Worm (Caenorhabditis elegans) whole organism, mixed stage, embryonic: ENCODE measurements around the gene mtp-18.

Source experiments
- M03D4.4 ChIP-seq: sonication (generic microtip); optimal IDR thresholded peaks from 2 replicates; lab custom pipeline; 2017; ENCODE audit warnings: mild to moderate bottlenecking, missing genetic modification characterization, missing compliant biosample characterization
- bed-3 ChIP-seq: fragments of 200-800 bp; sonication (Bioruptor generic); optimal IDR thresholded peaks from 3 replicates; lab custom pipeline; 2018; ENCODE audit warnings: mild to moderate bottlenecking, missing genetic modification characterization, moderate library complexity, missing compliant biosample characterization
- blmp-1 ChIP-seq: fragments of 150-350 bp; optimal IDR thresholded peaks from 2 replicates; lab custom pipeline; 2014; ENCODE audit warnings: missing biosample characterization, missing genetic modification characterization
- ceh-39 ChIP-seq: fragments of 150-350 bp; optimal IDR thresholded peaks from 2 replicates; lab custom pipeline; 2014; ENCODE audit warnings: missing biosample characterization, missing genetic modification characterization
- ceh-43 ChIP-seq: fragments of 200-800 bp; sonication (Bioruptor generic); optimal IDR thresholded peaks from 2 replicates; lab custom pipeline; 2018; ENCODE audit warnings: mild to moderate bottlenecking, missing genetic modification characterization, moderate library complexity, missing compliant biosample characterization
- ceh-83 ChIP-seq: fragments of 200-800 bp; sonication (Bioruptor generic); optimal IDR thresholded peaks from 2 replicates; lab custom pipeline; 2018; ENCODE audit warnings: mild to moderate bottlenecking, missing genetic modification characterization, missing compliant biosample characterization
- ces-1 ChIP-seq: fragments of 150-350 bp; optimal IDR thresholded peaks from 2 replicates; lab custom pipeline; 2014; ENCODE audit warnings: missing biosample characterization, missing genetic modification reagents, missing genetic modification characterization
- cnd-1 ChIP-seq: fragments of 200-800 bp; sonication (Bioruptor generic); optimal IDR thresholded peaks from 2 replicates; lab custom pipeline; 2018; ENCODE audit warnings: mild to moderate bottlenecking, missing genetic modification characterization, missing compliant biosample characterization
- drap-1 ChIP-seq: fragments of 200-800 bp; sonication (Bioruptor generic); optimal IDR thresholded peaks from 3 replicates; lab custom pipeline; 2018; ENCODE audit warnings: mild to moderate bottlenecking, missing genetic modification characterization, missing compliant biosample characterization
- elt-1 ChIP-seq: sonication (generic microtip); optimal IDR thresholded peaks from 2 replicates; lab custom pipeline; 2017; ENCODE audit warnings: missing genetic modification characterization, mild to moderate bottlenecking, missing compliant biosample characterization, antibody characterized with exemption, moderate library complexity, borderline replicate concordance; ENCODE audit not compliant: insufficient read depth
- flh-1 ChIP-seq: fragments of 200-800 bp; sonication (Bioruptor generic); optimal IDR thresholded peaks from 2 replicates; lab custom pipeline; 2018; ENCODE audit warnings: mild to moderate bottlenecking, missing genetic modification characterization, moderate library complexity, missing compliant biosample characterization
- ham-2 ChIP-seq: fragments of 200-800 bp; sonication (Bioruptor generic); optimal IDR thresholded peaks from 2 replicates; lab custom pipeline; 2018; ENCODE audit warnings: mild to moderate bottlenecking, missing genetic modification characterization, missing compliant biosample characterization
- lin-13 ChIP-seq: fragments of 150-350 bp; optimal IDR thresholded peaks from 2 replicates; lab custom pipeline; 2014; ENCODE audit warnings: missing biosample characterization, missing genetic modification characterization
- lin-32 ChIP-seq: fragments of 200-800 bp; sonication (Bioruptor generic); optimal IDR thresholded peaks from 2 replicates; lab custom pipeline; 2018; ENCODE audit warnings: mild to moderate bottlenecking, missing genetic modification characterization, missing compliant biosample characterization
- lsy-2 ChIP-seq: fragments of 150-350 bp; optimal IDR thresholded peaks from 2 replicates; lab custom pipeline; 2014; ENCODE audit warnings: missing biosample characterization, missing genetic modification characterization
- mab-5 ChIP-seq: fragments of 150-350 bp; optimal IDR thresholded peaks from 2 replicates; lab custom pipeline; 2014; ENCODE audit warnings: missing biosample characterization, missing genetic modification characterization
- mep-1 ChIP-seq: fragments of 150-350 bp; optimal IDR thresholded peaks from 2 replicates; lab custom pipeline; 2017; ENCODE audit warnings: missing biosample characterization, missing genetic modification reagents, missing genetic modification characterization, inconsistent platforms
- mls-2 ChIP-seq: sonication (generic microtip); optimal IDR thresholded peaks from 2 replicates; lab custom pipeline; 2016; ENCODE audit warnings: mild to moderate bottlenecking, missing genetic modification characterization, moderate library complexity, missing compliant biosample characterization
- nhr-2 ChIP-seq: fragments of 150-350 bp; optimal IDR thresholded peaks from 2 replicates; lab custom pipeline; 2014; ENCODE audit warnings: missing biosample characterization, missing genetic modification characterization
- nhr-237 ChIP-seq: fragments of 150-350 bp; optimal IDR thresholded peaks from 2 replicates; lab custom pipeline; 2014; ENCODE audit warnings: missing biosample characterization, missing genetic modification characterization
- nhr-28 ChIP-seq: fragments of 150-350 bp; optimal IDR thresholded peaks from 2 replicates; lab custom pipeline; 2014; ENCODE audit warnings: missing biosample characterization, missing genetic modification characterization
- nhr-76 ChIP-seq: sonication (generic microtip); optimal IDR thresholded peaks from 2 replicates; lab custom pipeline; 2017; ENCODE audit warnings: missing biosample characterization, missing genetic modification characterization
- pha-4 ChIP-seq: fragments of 150-350 bp; optimal IDR thresholded peaks from 2 replicates; lab custom pipeline; 2018; ENCODE audit warnings: missing biosample characterization, missing genetic modification reagents, missing genetic modification characterization
- sem-2 ChIP-seq: fragments of 200-800 bp; sonication (Bioruptor generic); optimal IDR thresholded peaks from 2 replicates; lab custom pipeline; 2018; ENCODE audit warnings: mild to moderate bottlenecking, missing genetic modification characterization, missing compliant biosample characterization
- snpc-4 ChIP-seq: fragments of 150-350 bp; optimal IDR thresholded peaks from 2 replicates; lab custom pipeline; 2014; ENCODE audit warnings: missing biosample characterization, missing genetic modification characterization
- sptf-1 ChIP-seq: sonication (generic microtip); optimal IDR thresholded peaks from 2 replicates; lab custom pipeline; 2017; ENCODE audit warnings: mild to moderate bottlenecking, missing genetic modification characterization, moderate library complexity, missing compliant biosample characterization
- tbx-8 ChIP-seq: fragments of 200-800 bp; sonication (Bioruptor generic); optimal IDR thresholded peaks from 2 replicates; lab custom pipeline; 2018; ENCODE audit warnings: mild to moderate bottlenecking, missing genetic modification characterization, moderate library complexity, missing compliant biosample characterization
- unc-120 ChIP-seq: sonication (generic microtip); optimal IDR thresholded peaks from 2 replicates; lab custom pipeline; 2017; ENCODE audit warnings: missing genetic modification characterization, missing compliant biosample characterization; ENCODE audit not compliant: poor library complexity, severe bottlenecking
- unc-39 ChIP-seq: fragments of 150-350 bp; optimal IDR thresholded peaks from 2 replicates; lab custom pipeline; 2014; ENCODE audit warnings: missing biosample characterization, missing genetic modification characterization
- unc-62 ChIP-seq: fragments of 150-350 bp; optimal IDR thresholded peaks from 2 replicates; lab custom pipeline; 2014; ENCODE audit warnings: missing biosample characterization, missing genetic modification reagents, missing genetic modification characterization
- zip-8 ChIP-seq: fragments of 150-350 bp; optimal IDR thresholded peaks from 2 replicates; lab custom pipeline; 2014; ENCODE audit warnings: missing biosample characterization, missing genetic modification characterization
- ztf-11 ChIP-seq: fragments of 150-350 bp; optimal IDR thresholded peaks from 2 replicates; lab custom pipeline; 2014; ENCODE audit warnings: missing biosample characterization, missing genetic modification characterization

mtp-18 gene

DNA sequence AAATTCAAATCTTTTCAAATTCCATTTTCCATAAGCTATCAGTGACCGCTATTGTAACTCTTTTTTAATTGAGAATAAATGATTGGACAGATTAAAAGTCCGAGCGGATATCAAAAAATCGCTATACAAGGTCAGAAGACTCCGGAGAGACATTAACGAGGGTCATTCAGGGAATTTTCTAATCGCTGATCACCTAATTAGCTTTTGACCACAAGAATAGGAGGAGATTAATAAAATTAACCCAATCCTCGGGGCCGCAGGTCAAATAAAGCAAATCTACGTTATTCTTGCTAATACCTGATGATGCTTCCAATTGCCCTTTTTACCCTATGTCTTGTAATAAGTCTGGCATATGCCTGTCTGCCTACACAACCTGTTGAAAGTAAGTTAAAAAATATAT lies 32.5 kb downstream of the mtp-18 start, which contains the start of gene T25B2.1:
Gene T25B2.1, plus strand, starts transcription at position 301 of the 400 bp plus-strand sequence.
- no peak for TF ChIP-seq nhr-28 (tag; lab: Kevin White, UChicago)
- no peak for TF ChIP-seq ceh-83 (GFP tag; lab: Kevin White, UChicago)
- no peak for TF ChIP-seq blmp-1 (tag; lab: Kevin White, UChicago)
- TF ChIP-seq nhr-76 (tag; lab: Kevin White, UChicago): no peak
- no peak for TF ChIP-seq sptf-1 (tag; lab: Kevin White, UChicago)
- TF ChIP-seq, all 35 proteins: peak for 0

DNA sequence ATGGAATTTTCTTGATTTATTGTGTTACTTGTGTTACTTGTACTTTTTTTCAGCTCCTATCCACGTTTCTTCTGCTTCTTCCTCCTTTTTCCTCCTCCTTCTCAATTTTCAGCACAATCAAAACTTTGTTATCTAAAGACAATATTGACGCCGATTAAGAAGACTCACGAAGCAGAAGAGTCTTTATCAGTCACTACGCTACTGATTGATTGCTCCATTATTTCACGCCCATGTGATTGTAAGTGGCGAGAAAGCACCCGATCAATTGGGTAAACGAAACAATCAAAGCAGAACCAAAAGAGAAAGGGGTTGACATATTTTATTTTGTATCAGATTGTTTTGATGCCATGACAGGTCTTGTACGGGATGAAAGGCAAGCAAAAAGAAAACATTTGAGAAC lies 37.0 kb downstream of the mtp-18 start, which contains the start of gene T25B2.2:
Gene T25B2.2, plus strand, starts transcription at position 392 of the 400 bp plus-strand sequence.
- TF ChIP-seq flh-1 (GFP tag; lab: Kevin White, UChicago) (no peak), nhr-28 (tag; lab: Kevin White, UChicago) (no peak), lin-32 (GFP tag; lab: Kevin White, UChicago) (no peak), nhr-2 (tag; lab: Kevin White, UChicago) (no peak), ztf-11 (no peak), mls-2 (tag; lab: Kevin White, UChicago) (no peak), mab-5 (tag; lab: Kevin White, UChicago) (no peak), sem-2 (GFP tag; lab: Kevin White, UChicago) (no peak), ham-2 (no peak), ces-1 (GFP tag; lab: Kevin White, UChicago) (no peak)

DNA sequence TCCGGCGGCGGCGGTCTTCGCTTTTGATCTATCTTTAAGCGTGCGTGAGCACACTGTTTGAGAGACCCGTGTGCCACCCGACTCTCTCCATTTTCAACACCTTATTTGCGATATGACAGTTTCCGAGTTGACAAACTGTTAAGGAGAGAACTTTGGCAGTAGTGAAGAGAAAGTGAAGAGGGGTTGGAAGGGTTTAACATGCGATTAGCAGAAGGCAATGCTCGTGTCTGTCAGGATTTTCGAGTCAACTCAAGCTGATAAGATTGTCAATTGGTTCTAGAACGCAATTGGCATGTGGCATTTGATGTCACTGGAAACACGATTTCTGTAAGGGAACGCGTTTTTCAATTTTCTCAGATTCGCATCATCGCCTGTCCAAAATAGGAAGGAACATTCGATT lies 38.8 kb downstream of the mtp-18 start:
- TF ChIP-seq nhr-2 (tag; lab: Kevin White, UChicago): no peak
- TF ChIP-seq mls-2 (tag; lab: Kevin White, UChicago): no peak
- TF ChIP-seq unc-62: no peak
- no peak for TF ChIP-seq M03D4.4 (tag; lab: Kevin White, UChicago)
- no peak for TF ChIP-seq tbx-8
- TF ChIP-seq lsy-2 (tag; lab: Kevin White, UChicago): no peak
- no peak for TF ChIP-seq ces-1 (GFP tag; lab: Kevin White, UChicago)
- no peak for TF ChIP-seq snpc-4 (tag; lab: Kevin White, UChicago)
- no peak for TF ChIP-seq ceh-39 (tag; lab: Kevin White, UChicago)
- TF ChIP-seq blmp-1 (tag; lab: Kevin White, UChicago): no peak
- TF ChIP-seq bed-3 (GFP tag; lab: Kevin White, UChicago): no peak
- no peak for TF ChIP-seq cnd-1 (tag; lab: Kevin White, UChicago)
- TF ChIP-seq ztf-11: no peak
- TF ChIP-seq mab-5 (tag; lab: Kevin White, UChicago): no peak
- no peak for TF ChIP-seq mep-1
- TF ChIP-seq nhr-28 (tag; lab: Kevin White, UChicago): no peak

DNA sequence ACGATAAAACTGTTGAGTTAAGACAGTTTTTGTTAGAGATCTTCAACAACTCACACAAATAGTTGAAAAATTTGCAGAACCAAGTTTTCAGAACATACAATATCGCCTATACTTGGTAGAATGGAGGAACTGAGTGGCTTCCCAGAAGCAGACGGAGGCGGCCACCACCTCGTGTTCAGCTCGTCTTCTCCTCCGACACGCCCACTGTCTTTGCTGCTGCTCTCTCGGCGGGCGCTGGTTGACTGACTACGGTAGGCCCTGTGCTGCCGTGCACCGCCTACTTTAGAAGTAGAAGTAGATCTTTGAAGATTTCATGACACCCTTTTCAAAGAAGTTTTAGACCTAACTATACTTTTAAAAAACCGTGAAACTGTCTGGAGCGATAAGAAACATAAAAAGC lies 44.2 kb downstream of the mtp-18 start:
- TF ChIP-seq nhr-76 (tag; lab: Kevin White, UChicago): no peak
- no peak for TF ChIP-seq drap-1
- no peak for TF ChIP-seq flh-1 (GFP tag; lab: Kevin White, UChicago)
- no peak for TF ChIP-seq ceh-43 (GFP tag; lab: Kevin White, UChicago)
- TF ChIP-seq blmp-1 (tag; lab: Kevin White, UChicago): no peak
- TF ChIP-seq ztf-11: no peak
- no peak for TF ChIP-seq M03D4.4 (tag; lab: Kevin White, UChicago)
- no peak for TF ChIP-seq elt-1 (tag; lab: Kevin White, UChicago)

DNA sequence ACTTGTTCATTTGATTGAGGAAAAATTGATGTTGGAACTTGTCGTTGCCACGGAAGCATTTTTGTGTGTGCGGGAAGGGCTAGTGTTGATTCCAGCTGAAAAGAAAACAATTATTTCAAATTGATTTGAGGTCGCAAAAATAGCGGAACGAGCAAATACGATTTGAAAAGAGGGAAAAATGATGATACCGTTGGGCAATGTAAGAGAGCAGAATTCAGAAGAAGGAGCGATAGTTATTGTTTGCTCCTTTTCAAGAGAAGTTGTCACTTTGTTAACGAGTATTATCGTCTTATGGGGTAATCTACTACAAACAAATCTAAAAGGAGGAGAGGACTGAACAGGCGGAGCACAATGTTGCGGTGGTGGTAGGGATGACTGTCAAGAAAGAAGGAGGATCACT lies 45.8 kb downstream of the mtp-18 start, which contains the start of gene odd-2:
Gene odd-2, minus strand, starts transcription at position 101 of the 400 bp plus-strand sequence.
- TF ChIP-seq ces-1 (GFP tag; lab: Kevin White, UChicago) (no peak), pha-4 (tag; lab: Kevin White, UChicago) (no peak), unc-62 (no peak), snpc-4 (tag; lab: Kevin White, UChicago) (no peak), drap-1 (no peak), mab-5 (tag; lab: Kevin White, UChicago) (no peak), mep-1 (no peak), nhr-2 (tag; lab: Kevin White, UChicago) (no peak), lin-13 (tag; lab: Kevin White, UChicago) (no peak), unc-39 (tag; lab: Kevin White, UChicago) (no peak), ceh-83 (GFP tag; lab: Kevin White, UChicago) (no peak), zip-8 (no peak), nhr-237 (tag; lab: Kevin White, UChicago) (no peak), unc-120 (tag; lab: Kevin White, UChicago) (no peak), ceh-39 (tag; lab: Kevin White, UChicago) (no peak)
